Worm (Caenorhabditis elegans): ENCODE results near the gene ZK792.4.

DNA sequence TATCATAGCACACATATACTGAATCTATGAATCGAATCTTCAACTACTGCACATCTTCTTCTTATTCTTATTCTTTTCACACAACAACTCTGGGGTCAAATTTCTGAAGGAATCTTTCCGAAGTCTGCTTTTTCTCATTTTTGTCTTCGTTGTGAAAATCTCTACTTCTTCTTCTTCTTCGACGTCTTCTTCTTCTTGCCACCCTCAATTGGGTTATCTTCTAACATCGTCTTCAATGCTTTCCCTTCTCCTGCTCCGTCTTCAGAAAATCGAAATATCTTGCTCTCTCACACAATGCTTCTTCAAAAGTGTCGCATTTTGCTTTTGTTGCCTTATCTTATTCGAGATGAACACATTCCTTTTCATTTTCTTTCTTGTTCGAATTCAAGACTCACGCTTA, 41.5 kb upstream of the ZK792.4 start:
- TF ChIP-seq cog-1 (tag; optimal IDR thresholded peaks at IDR 0.05) (no peak), flt-1 (GFP tag; IDR thresholded peaks at IDR 0.05) (no peak), ztf-29 (GFP tag; IDR thresholded peaks at IDR 0.05) (no peak), ztf-23 (GFP tag; IDR thresholded peaks at IDR 0.05) (no peak), T22C8.4 (GFP tag; IDR thresholded peaks at IDR 0.05) (no peak), tab-1 (GFP tag; IDR thresholded peaks at IDR 0.05) (no peak), klf-2 (GFP tag; conservative IDR thresholded peaks at IDR 0.05) (no peak), ref-1 (GFP tag; conservative IDR thresholded peaks at IDR 0.05) (no peak)
